Fruit fly (Drosophila melanogaster) Kc167 (cell line): ENCODE data around the gene CG2182.

Source experiments
- Myc ChIP-seq: fragments of >200 bp; optimal IDR thresholded peaks from 2 replicates; lab custom pipeline; 2017; ENCODE audit warnings: missing external identifiers
- Sin3A ChIP-seq: fragments of >200 bp; optimal IDR thresholded peaks from 2 replicates; lab custom pipeline; 2018; ENCODE audit warnings: missing external identifiers
- h ChIP-seq: fragments of >200 bp; optimal IDR thresholded peaks from 3 replicates; lab custom pipeline; 2018; ENCODE audit warnings: missing external identifiers
- insv ChIP-seq: fragments of >200 bp; optimal IDR thresholded peaks from 3 replicates; lab custom pipeline; 2018; ENCODE audit warnings: missing external identifiers
- psq ChIP-seq: fragments of >200 bp; optimal IDR thresholded peaks from 2 replicates; lab custom pipeline; 2017; ENCODE audit warnings: missing external identifiers
- ttk ChIP-seq: sonication (Bioruptor generic); optimal IDR thresholded peaks from 2 replicates; lab custom pipeline; 2017; ENCODE audit warnings: missing external identifiers

The CG2182 gene

dm6 chr3R:5659829-5660197, at the start of gene CG2182:
Gene CG2182 (minus strand): TSS chr3R:5659912.
- TF ChIP-seq h (lab: Kevin White, UChicago) (no peak), ttk (no peak), insv (lab: Kevin White, UChicago) (no peak), Myc (lab: Kevin White, UChicago) (no peak), psq (lab: Kevin White, UChicago) (no peak), Sin3A (lab: Kevin White, UChicago) (no peak)

DNA sequence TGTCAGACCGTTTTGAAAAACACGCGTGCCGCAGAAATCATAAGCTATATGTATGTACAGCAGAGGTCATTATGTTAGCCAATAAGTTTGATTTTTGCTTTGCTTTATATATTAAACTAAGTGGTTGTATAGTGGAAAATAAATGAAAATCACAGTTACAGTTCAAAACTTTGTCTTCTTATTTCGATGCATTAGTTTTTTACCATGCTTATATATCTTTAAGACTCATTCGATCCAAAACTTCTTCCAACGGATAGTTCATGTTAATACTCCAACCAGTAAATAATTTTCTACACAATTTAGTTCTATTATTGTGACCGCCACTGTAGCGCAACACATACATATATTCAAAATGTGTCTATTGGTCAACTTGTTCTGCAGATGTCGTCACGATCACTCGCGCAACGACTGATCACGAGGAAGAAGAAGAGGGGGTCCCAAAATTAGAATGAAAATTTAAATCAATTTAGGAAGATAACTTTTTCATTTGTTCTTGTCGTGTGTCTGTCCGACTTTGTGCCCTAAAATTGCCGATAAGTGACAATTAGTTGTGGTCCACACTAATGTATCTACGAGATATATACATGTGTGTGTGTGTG, 45.9 kb upstream of the CG2182 start:
- no peak for TF ChIP-seq insv (lab: Kevin White, UChicago)
- no peak for TF ChIP-seq h (lab: Kevin White, UChicago)
- no peak for TF ChIP-seq ttk
- no peak for TF ChIP-seq Myc (lab: Kevin White, UChicago)
- no peak for TF ChIP-seq Sin3A (lab: Kevin White, UChicago)
- no peak for TF ChIP-seq psq (lab: Kevin White, UChicago)

dm6 chr3R:5704982-5705381, 45.3 kb upstream of the CG2182 start:
- TF ChIP-seq ttk: no peak
- TF ChIP-seq h (lab: Kevin White, UChicago): no peak
- TF ChIP-seq Myc (lab: Kevin White, UChicago): no peak
- TF ChIP-seq insv (lab: Kevin White, UChicago): no peak
- TF ChIP-seq psq (lab: Kevin White, UChicago): no peak
- no peak for TF ChIP-seq Sin3A (lab: Kevin White, UChicago)

- TF ChIP-seq Myc (lab: Kevin White, UChicago) (no peak), ttk (no peak), Sin3A (lab: Kevin White, UChicago) (no peak), h (lab: Kevin White, UChicago) (no peak), psq (lab: Kevin White, UChicago) (no peak), insv (lab: Kevin White, UChicago) (no peak)
Measured at dm6 chr3R:5701104-5701503, 41.4 kb upstream of the CG2182 start.

dm6 chr3R:5696384-5696783, 36.7 kb upstream of the CG2182 start:
- TF ChIP-seq insv (lab: Kevin White, UChicago) (no peak), Myc (lab: Kevin White, UChicago) (no peak), psq (lab: Kevin White, UChicago) (no peak)

dm6 chr3R:5694461-5694860, 34.7 kb upstream of the CG2182 start:
- no peak for TF ChIP-seq psq (lab: Kevin White, UChicago)
- TF ChIP-seq insv (lab: Kevin White, UChicago): no peak
- TF ChIP-seq Myc (lab: Kevin White, UChicago): no peak

DNA sequence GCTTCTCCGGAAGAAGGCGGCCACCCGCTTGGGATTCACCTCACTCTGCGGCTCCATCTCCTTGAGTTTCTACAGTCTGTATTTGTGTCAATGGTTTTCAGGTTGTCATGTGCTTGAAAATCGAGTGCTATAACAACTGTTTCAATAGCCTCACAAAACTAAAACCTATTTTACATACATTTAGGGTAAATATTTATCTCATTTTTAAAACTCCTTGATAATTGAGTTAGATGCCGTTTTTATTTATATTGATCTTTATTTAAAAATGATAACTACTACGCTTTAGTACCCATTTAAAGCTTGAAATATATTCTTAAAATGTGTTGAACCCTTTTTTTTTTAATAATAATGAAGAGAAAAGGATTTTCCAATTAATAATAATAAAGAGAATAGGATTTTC, 33.5 kb upstream of the CG2182 start, which contains the start of gene CG2104:
Gene CG2104, minus strand, starts transcription at position 101 of the 400 bp plus-strand sequence.
- no peak for TF ChIP-seq Myc (lab: Kevin White, UChicago)
- no peak for TF ChIP-seq insv (lab: Kevin White, UChicago)
- no peak for TF ChIP-seq psq (lab: Kevin White, UChicago)
- TF ChIP-seq h (lab: Kevin White, UChicago): no peak
- no peak for TF ChIP-seq ttk
- no peak for TF ChIP-seq Sin3A (lab: Kevin White, UChicago)

DNA sequence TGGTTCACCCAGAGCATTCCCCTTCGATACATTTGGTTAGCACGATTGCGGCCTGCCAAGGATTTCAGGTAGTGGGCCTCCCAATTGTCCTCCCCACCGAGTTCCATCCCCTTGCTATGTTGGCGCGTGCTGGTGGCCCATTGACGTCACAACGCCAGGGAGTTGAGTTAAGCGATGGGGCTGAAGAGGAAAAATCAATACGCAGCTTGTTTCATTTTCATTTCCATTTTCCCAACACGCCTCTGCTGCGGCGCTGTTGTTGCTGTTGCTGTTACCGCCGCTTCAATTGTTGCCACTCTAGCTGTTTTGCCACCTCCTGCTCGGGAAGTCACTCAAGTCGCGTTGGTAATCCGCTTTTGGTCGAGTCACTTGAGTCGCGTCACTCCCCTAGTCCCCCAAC, 31.3 kb upstream of the CG2182 start:
- TF ChIP-seq insv (lab: Kevin White, UChicago) (no peak), Myc (lab: Kevin White, UChicago) (no peak), Sin3A (lab: Kevin White, UChicago) (no peak), h (lab: Kevin White, UChicago) (no peak), ttk (no peak), psq (lab: Kevin White, UChicago) (no peak)

- no peak for TF ChIP-seq Myc (lab: Kevin White, UChicago)
- TF ChIP-seq insv (lab: Kevin White, UChicago): no peak
- TF ChIP-seq psq (lab: Kevin White, UChicago): no peak
- TF ChIP-seq h (lab: Kevin White, UChicago): no peak
- no peak for TF ChIP-seq Sin3A (lab: Kevin White, UChicago)
- TF ChIP-seq ttk: no peak
Measured at dm6 chr3R:5689626-5690025, 29.9 kb upstream of the CG2182 start.

DNA sequence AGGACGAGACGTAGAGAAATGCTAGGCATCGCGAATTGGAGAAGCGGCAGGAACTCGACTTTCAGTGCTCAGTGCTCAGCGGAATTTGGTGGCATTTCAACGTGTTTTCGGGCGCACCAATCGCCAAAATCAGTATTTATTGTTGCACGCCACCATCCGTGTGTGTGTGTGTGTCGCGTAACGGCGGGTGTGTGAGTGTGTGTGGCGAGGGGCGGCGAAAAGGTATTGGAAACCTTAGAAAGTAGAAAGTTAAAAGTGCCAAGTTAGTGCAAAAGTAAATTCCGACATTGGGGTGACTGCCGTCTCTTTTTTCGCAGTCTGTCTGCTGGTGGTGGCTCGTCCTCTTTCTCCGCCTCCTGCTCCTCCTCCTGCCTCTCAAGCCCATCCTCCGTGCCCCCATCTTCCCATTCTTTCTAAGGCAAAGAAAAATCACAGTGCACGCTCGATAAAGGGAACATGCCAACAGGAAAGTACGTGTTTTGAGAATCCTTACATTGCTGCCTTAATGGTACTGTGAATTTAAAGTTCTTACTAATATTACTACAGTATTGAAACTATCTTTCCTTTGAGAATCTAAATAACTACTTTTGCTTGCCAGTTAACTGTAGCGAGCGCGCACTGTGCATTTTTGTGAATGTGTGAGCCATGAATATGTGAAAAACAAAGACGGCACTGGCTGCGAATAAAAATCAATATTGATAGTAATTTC, 26.5 kb upstream of the CG2182 start:
- TF ChIP-seq Myc (lab: Kevin White, UChicago) (no peak), psq (lab: Kevin White, UChicago) (no peak), ttk (no peak), Sin3A (lab: Kevin White, UChicago) (no peak), insv (lab: Kevin White, UChicago) (no peak), h (lab: Kevin White, UChicago) (no peak)

- TF ChIP-seq Sin3A (lab: Kevin White, UChicago): no peak
- TF ChIP-seq psq (lab: Kevin White, UChicago): no peak
- TF ChIP-seq ttk: no peak
- no peak for TF ChIP-seq insv (lab: Kevin White, UChicago)
- no peak for TF ChIP-seq h (lab: Kevin White, UChicago)
- no peak for TF ChIP-seq Myc (lab: Kevin White, UChicago)
Measured at dm6 chr3R:5685269-5686048, 25.7 kb upstream of the CG2182 start, which contains the start of the genes Rab23 and plx. Gene Rab23 (minus strand): TSS chr3R:5685434. Gene plx (plus strand): TSS chr3R:5685855.
